Fruit fly (Drosophila melanogaster): ENCODE measurements around the gene CG10413.
A peak's percentile ranks its signal among the peaks of the same experiment; 100 is the strongest.

- TF ChIP-seq CG14711 (tag; optimal IDR thresholded peaks at IDR 0.05) (peak; percentile 88), Hr96 (GFP tag; optimal IDR thresholded peaks at IDR 0.05) (peak; percentile 81), toe (GFP tag; optimal IDR thresholded peaks at IDR 0.05) (peak; percentile 71), kay (GFP tag; ENCODE audit: borderline replicate concordance) (no peak), tj (GFP tag; optimal IDR thresholded peaks at IDR 0.05) (peak; percentile 80), ovo (GFP tag; optimal IDR thresholded peaks at IDR 0.05) (peak; percentile 35), CG33017 (tag; optimal IDR thresholded peaks at IDR 0.05) (peak; percentile 86), Mnt (GFP tag; optimal IDR thresholded peaks at IDR 0.05) (peak; percentile 53), CG12768 (GFP tag; optimal IDR thresholded peaks at IDR 0.05) (peak; percentile 74), pad (GFP tag; optimal IDR thresholded peaks at IDR 0.05) (peak; percentile 70), CG7101 (tag; optimal IDR thresholded peaks at IDR 0.05) (peak; percentile 90)
Measured at dm6 chr2L:18621357-18622211, 16.5 kb upstream of the CG10413 start.

Measured in whole organism, adult.